Worm (Caenorhabditis elegans) whole organism, L3 larva: Measurements from ENCODE around the gene M28.4.

Experiments used
- ceh-82 ChIP-seq: fragments of 150-350 bp; optimal IDR thresholded peaks from 2 replicates; lab custom pipeline; 2014; ENCODE audit warnings: missing biosample characterization, missing genetic modification characterization
- ceh-9 ChIP-seq: sonication (generic microtip); optimal IDR thresholded peaks from 2 replicates; lab custom pipeline; 2018; ENCODE audit warnings: missing biosample characterization, missing genetic modification characterization
- daf-12 ChIP-seq: fragments of 150-350 bp; optimal IDR thresholded peaks from 2 replicates; lab custom pipeline; 2014; ENCODE audit warnings: missing biosample characterization, missing genetic modification reagents, missing genetic modification characterization
- jun-1 ChIP-seq: fragments of 150-350 bp; optimal IDR thresholded peaks from 2 replicates; lab custom pipeline; 2014; ENCODE audit warnings: missing biosample characterization, missing genetic modification reagents, missing genetic modification characterization
- mdl-1 ChIP-seq: fragments of 150-350 bp; optimal IDR thresholded peaks from 2 replicates; lab custom pipeline; 2014; ENCODE audit warnings: missing biosample characterization, missing genetic modification characterization
- nfya-1 ChIP-seq: sonication (generic microtip); optimal IDR thresholded peaks from 2 replicates; lab custom pipeline; 2017; ENCODE audit warnings: missing genetic modification characterization, mild to moderate bottlenecking, missing compliant biosample characterization, antibody characterized with exemption, moderate library complexity; ENCODE audit not compliant: insufficient read depth
- nhr-11 ChIP-seq: fragments of 150-350 bp; optimal IDR thresholded peaks from 2 replicates; lab custom pipeline; 2014; ENCODE audit warnings: missing biosample characterization, missing genetic modification characterization
- nhr-25 ChIP-seq: sonication (generic microtip); optimal IDR thresholded peaks from 2 replicates; lab custom pipeline; 2017; ENCODE audit warnings: missing biosample characterization, missing genetic modification characterization
- nhr-28 ChIP-seq: fragments of 150-350 bp; optimal IDR thresholded peaks from 2 replicates; lab custom pipeline; 2014; ENCODE audit warnings: missing biosample characterization, missing genetic modification characterization
- skn-1 ChIP-seq: fragments of 150-350 bp; optimal IDR thresholded peaks from 2 replicates; lab custom pipeline; 2014; ENCODE audit warnings: missing biosample characterization, missing genetic modification characterization
- unc-39 ChIP-seq: sonication (generic microtip); optimal IDR thresholded peaks from 4 replicates; lab custom pipeline; 2017; ENCODE audit warnings: missing biosample characterization, missing genetic modification characterization
- unc-62 ChIP-seq: fragments of 150-350 bp; sonication (generic microtip); optimal IDR thresholded peaks from 4 replicates; lab custom pipeline; 2014; ENCODE audit warnings: missing biosample characterization, missing genetic modification reagents, missing genetic modification characterization
- ztf-4 ChIP-seq: fragments of 150-350 bp; optimal IDR thresholded peaks from 2 replicates; lab custom pipeline; 2014; ENCODE audit warnings: missing biosample characterization, missing genetic modification characterization

DNA sequence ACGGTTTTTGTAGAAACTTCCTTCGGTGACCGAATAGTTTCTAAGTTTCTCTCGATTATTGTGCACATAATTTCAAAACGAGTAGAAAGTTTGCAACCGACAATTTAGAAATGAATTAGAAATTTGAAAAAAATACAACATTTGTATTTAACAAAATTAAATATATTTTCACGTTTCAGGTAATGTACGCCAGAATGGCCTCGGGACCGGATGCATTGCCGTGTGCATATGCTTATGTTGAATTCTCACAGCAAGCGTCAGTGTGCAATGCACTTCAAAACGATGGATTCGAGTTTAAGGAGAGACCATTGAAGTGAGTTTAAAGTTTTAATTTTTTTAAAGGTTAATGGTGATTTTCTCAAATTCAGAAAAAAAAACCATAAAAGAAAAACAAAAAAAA is 17.4 kb downstream of the M28.4 start, which contains the start of gene marc-2:
- TF ChIP-seq nhr-11 (tag; lab: Kevin White, UChicago) (no peak), mdl-1 (tag; lab: Kevin White, UChicago) (no peak), nhr-25 (no peak), ceh-82 (no peak), ztf-4 (tag; lab: Kevin White, UChicago) (no peak), jun-1 (no peak), unc-39 (no peak), unc-62 (GFP tag; lab: Kevin White, UChicago) (no peak), ceh-9 (tag; lab: Kevin White, UChicago) (no peak), nhr-28 (tag; lab: Kevin White, UChicago) (no peak), skn-1 (tag; lab: Kevin White, UChicago) (no peak), daf-12 (no peak), nfya-1 (tag; lab: Kevin White, UChicago) (no peak)
